Worm (Caenorhabditis elegans) whole organism, L3 larva: ENCODE measurements around the gene his-38.

Experiments used
- ceh-16 ChIP-seq: sonication (generic microtip); optimal IDR thresholded peaks from 2 replicates; lab custom pipeline; 2017; ENCODE audit warnings: missing biosample characterization, missing genetic modification characterization
- daf-12 ChIP-seq: fragments of 150-350 bp; optimal IDR thresholded peaks from 2 replicates; lab custom pipeline; 2014; ENCODE audit warnings: missing biosample characterization, missing genetic modification reagents, missing genetic modification characterization
- fos-1 ChIP-seq: fragments of 150-350 bp; optimal IDR thresholded peaks from 2 replicates; lab custom pipeline; 2014; ENCODE audit warnings: missing biosample characterization, missing genetic modification characterization
- hmg-11 ChIP-seq: sonication (generic microtip); optimal IDR thresholded peaks from 2 replicates; lab custom pipeline; 2016; ENCODE audit warnings: missing genetic modification characterization, missing compliant biosample characterization
- mdl-1 ChIP-seq: fragments of 150-350 bp; optimal IDR thresholded peaks from 2 replicates; lab custom pipeline; 2014; ENCODE audit warnings: missing biosample characterization, missing genetic modification characterization
- nhr-76 ChIP-seq: fragments of 150-350 bp; sonication (generic microtip); optimal IDR thresholded peaks from 5 replicates; lab custom pipeline; 2014; ENCODE audit warnings: missing biosample characterization, missing genetic modification characterization
- sea-2 ChIP-seq: fragments of 150-350 bp; sonication (generic microtip); optimal IDR thresholded peaks from 4 replicates; lab custom pipeline; 2014; ENCODE audit warnings: missing biosample characterization, missing genetic modification reagents, missing genetic modification characterization
- snpc-4 ChIP-seq: fragments of 150-350 bp; optimal IDR thresholded peaks from 2 replicates; lab custom pipeline; 2014; ENCODE audit warnings: missing biosample characterization, missing genetic modification characterization
- tbx-2 ChIP-seq: sonication (generic microtip); optimal IDR thresholded peaks from 2 replicates; lab custom pipeline; 2016; ENCODE audit warnings: mild to moderate bottlenecking, missing genetic modification characterization, missing compliant biosample characterization
- ztf-4 ChIP-seq: fragments of 150-350 bp; optimal IDR thresholded peaks from 2 replicates; lab custom pipeline; 2014; ENCODE audit warnings: missing biosample characterization, missing genetic modification characterization

DNA sequence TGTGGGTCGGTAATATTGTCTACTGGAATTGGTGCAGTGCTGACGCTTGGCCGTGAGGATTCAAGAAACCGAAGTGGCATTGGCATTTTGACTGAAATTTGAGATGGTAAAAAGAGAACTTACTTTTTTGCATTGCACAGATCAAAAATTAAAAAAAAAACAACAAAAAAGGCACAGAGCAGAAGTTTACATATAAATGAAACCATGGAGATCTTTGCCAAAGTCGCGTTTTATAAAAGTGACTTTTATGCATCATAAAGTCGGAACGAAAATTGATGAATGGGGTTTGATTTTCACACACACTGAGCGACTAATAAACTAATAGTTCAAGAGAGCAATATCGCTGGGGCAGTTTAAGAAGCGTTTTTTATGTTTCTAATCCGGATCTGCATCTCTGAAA, 12.6 kb upstream of the his-38 start, which contains the start of gene T08A9.13:
- no peak for TF ChIP-seq tbx-2 (tag; lab: Kevin White, UChicago)
- TF ChIP-seq fos-1 (tag; lab: Kevin White, UChicago) = no peak
- no peak for TF ChIP-seq mdl-1
- no peak for TF ChIP-seq nhr-76
- TF ChIP-seq sea-2 (GFP tag; lab: Kevin White, UChicago) = no peak
- no peak for TF ChIP-seq snpc-4 (tag; lab: Kevin White, UChicago)
- no peak for TF ChIP-seq hmg-11 (tag; lab: Kevin White, UChicago)
- TF ChIP-seq ztf-4 (tag; lab: Kevin White, UChicago) = no peak
- TF ChIP-seq daf-12 = no peak
- TF ChIP-seq ceh-16 = no peak
